Worm (Caenorhabditis elegans) whole organism, mixed stage, embryonic: ENCODE measurements around the gene irld-51.

Experiments used
- lin-13 ChIP-seq: fragments of 150-350 bp; optimal IDR thresholded peaks from 2 replicates; lab custom pipeline; 2014; ENCODE audit warnings: missing biosample characterization, missing genetic modification characterization
- mls-2 ChIP-seq: sonication (generic microtip); optimal IDR thresholded peaks from 2 replicates; lab custom pipeline; 2016; ENCODE audit warnings: mild to moderate bottlenecking, missing genetic modification characterization, moderate library complexity, missing compliant biosample characterization
- nhr-12 ChIP-seq: fragments of 150-350 bp; optimal IDR thresholded peaks from 2 replicates; lab custom pipeline; 2014; ENCODE audit warnings: missing biosample characterization, missing genetic modification characterization

DNA sequence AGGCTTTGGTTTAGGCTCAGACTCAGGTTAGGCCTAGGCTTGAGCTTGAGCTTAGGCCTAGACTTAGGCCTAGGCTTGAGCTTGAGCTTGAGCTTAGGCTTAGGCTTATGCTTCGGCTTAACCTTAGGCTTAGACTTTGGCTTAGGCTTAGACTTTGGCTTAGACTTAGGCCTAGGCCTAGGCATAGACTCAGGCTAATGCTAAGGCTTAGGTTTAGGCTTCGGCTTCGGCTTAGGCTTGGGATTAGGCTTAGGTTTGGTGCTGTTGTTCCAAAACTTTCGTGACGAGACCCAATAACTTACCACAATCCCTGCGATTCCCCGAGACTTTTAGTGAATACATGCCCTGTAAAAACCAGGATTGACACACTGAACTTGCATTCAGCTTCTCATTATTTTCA is 12.8 kb downstream of the irld-51 start:
- no peak for TF ChIP-seq lin-13 (tag; lab: Kevin White, UChicago)
- TF ChIP-seq nhr-12: no peak
- no peak for TF ChIP-seq mls-2
